Worm (Caenorhabditis elegans) whole organism, early embryonic: ENCODE measurements around the gene mttu-1.

Experiments used
- F13C5.2 ChIP-seq: sonication (generic microtip); optimal IDR thresholded peaks from 2 replicates; lab custom pipeline; 2017; ENCODE audit warnings: mild to moderate bottlenecking, missing genetic modification characterization, inconsistent platforms, missing compliant biosample characterization
- ama-1 ChIP-seq: fragments of 150-350 bp; optimal IDR thresholded peaks from 2 replicates; lab custom pipeline; 2014
- ceh-13 ChIP-seq: fragments of 200-800 bp; sonication (Bioruptor generic); optimal IDR thresholded peaks from 2 replicates; lab custom pipeline; 2018; ENCODE audit warnings: mild to moderate bottlenecking, missing genetic modification characterization, missing compliant biosample characterization
- ceh-36 ChIP-seq: sonication (generic microtip); optimal IDR thresholded peaks from 2 replicates; lab custom pipeline; 2016; ENCODE audit warnings: missing genetic modification characterization, inconsistent platforms, missing compliant biosample characterization
- ets-7 ChIP-seq: sonication (generic microtip); optimal IDR thresholded peaks from 2 replicates; lab custom pipeline; 2016; ENCODE audit warnings: missing genotype, missing genetic modification characterization, missing compliant biosample characterization
- pes-1 ChIP-seq: fragments of 200-800 bp; sonication (Bioruptor generic); IDR thresholded peaks from 2 replicates; pipeline ENCODE4 v1.3.6; 2022; ENCODE audit warnings: missing genetic modification reagents, missing genetic modification characterization, missing compliant biosample characterization
- scrt-1 ChIP-seq: fragments of 200-800 bp; sonication (Bioruptor generic); IDR thresholded peaks from 2 replicates; pipeline ENCODE4 v1.3.6; 2022; ENCODE audit warnings: missing genetic modification characterization, missing compliant biosample characterization
- tbx-11 ChIP-seq: fragments of 200-800 bp; sonication (Bioruptor generic); IDR thresholded peaks from 2 replicates; pipeline ENCODE4 v1.3.6; 2022; ENCODE audit warnings: missing genetic modification characterization, missing compliant biosample characterization
- tbx-37 ChIP-seq: fragments of 200-800 bp; sonication (Bioruptor generic); conservative IDR thresholded peaks from 2 replicates; pipeline ENCODE4 v1.3.6; 2022; ENCODE audit warnings: missing genetic modification reagents, missing genetic modification characterization, missing compliant biosample characterization

DNA sequence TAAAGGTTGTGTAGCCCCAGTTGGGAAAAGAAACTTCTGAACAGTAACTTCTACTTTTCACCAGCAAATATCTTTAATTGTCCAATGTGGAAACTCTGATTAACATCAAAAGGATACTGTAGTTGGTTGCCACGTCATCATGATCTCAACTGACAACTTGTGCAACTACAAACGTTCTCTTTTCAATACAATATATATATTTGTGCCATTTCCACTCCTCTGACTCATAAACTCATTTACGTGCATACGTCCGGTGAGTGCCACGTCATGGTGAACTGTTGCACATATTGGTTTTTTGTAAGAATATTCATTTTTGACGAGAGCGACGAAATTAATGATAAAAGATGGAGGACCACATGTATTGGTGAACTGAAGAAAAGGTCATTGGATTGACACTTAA, 11.1 kb upstream of the mttu-1 start:
- TF ChIP-seq F13C5.2 (tag; lab: Kevin White, UChicago) (no peak), tbx-37 (GFP tag; lab: Robert Waterston, UW) (no peak), ceh-36 (tag; lab: Kevin White, UChicago) (no peak), ceh-13 (GFP tag; lab: Kevin White, UChicago) (no peak), scrt-1 (GFP tag; lab: Robert Waterston, UW) (no peak), pes-1 (no peak), ama-1 (lab: Kevin White, UChicago) (no peak), ets-7 (tag; lab: Kevin White, UChicago) (no peak), tbx-11 (no peak)
